Fruit fly (Drosophila melanogaster) whole organism, embryonic: Measurements from ENCODE around the gene CG13982.

Source experiments
- B-H1 ChIP-seq: fragments of 200-800 bp; sonication (Bioruptor generic); IDR thresholded peaks from 3 replicates; pipeline ENCODE4 v1.3.6; 2022; ENCODE audit warnings: missing biosample characterization, missing genetic modification characterization
- Bgb ChIP-seq: fragments of 200-800 bp; sonication (Bioruptor generic); IDR thresholded peaks from 2 replicates; pipeline ENCODE4 v1.3.6; 2022; ENCODE audit warnings: missing biosample characterization, missing genetic modification characterization; ENCODE audit not compliant: partially characterized antibody
- CG12219 ChIP-seq: fragments of 200-800 bp; sonication (Bioruptor generic); optimal IDR thresholded peaks from 3 replicates; lab custom pipeline; 2018; ENCODE audit warnings: missing biosample characterization, mild to moderate bottlenecking, missing genetic modification characterization
- CG1233 ChIP-seq: fragments of 200-800 bp; sonication (Bioruptor generic); optimal IDR thresholded peaks from 4 replicates; lab custom pipeline; 2018; ENCODE audit warnings: missing biosample characterization, mild to moderate bottlenecking, missing genetic modification characterization
- CG12391 ChIP-seq: fragments of 200-800 bp; sonication (Bioruptor generic); optimal IDR thresholded peaks from 3 replicates; lab custom pipeline; 2018; ENCODE audit warnings: missing biosample characterization, mild to moderate bottlenecking, missing genetic modification characterization, moderate library complexity
- CG13287 ChIP-seq: fragments of 200-800 bp; sonication (Bioruptor generic); IDR thresholded peaks from 2 replicates; pipeline ENCODE4 v1.3.6; 2022; ENCODE audit warnings: missing biosample characterization, missing genetic modification characterization; ENCODE audit not compliant: partially characterized antibody
- CG14441 ChIP-seq: fragments of 200-800 bp; sonication (Bioruptor generic); IDR thresholded peaks from 2 replicates; pipeline ENCODE4 v1.3.6; 2022; ENCODE audit warnings: missing biosample characterization, missing genetic modification characterization
- CG17385 ChIP-seq: fragments of 200-800 bp; sonication (Bioruptor generic); optimal IDR thresholded peaks from 3 replicates; lab custom pipeline; 2018; ENCODE audit warnings: missing biosample characterization, mild to moderate bottlenecking, missing genetic modification characterization
- CG17912 ChIP-seq: fragments of 200-800 bp; sonication (Bioruptor generic); optimal IDR thresholded peaks from 2 replicates; lab custom pipeline; 2018; ENCODE audit warnings: missing biosample characterization, mild to moderate bottlenecking, missing genetic modification characterization
- CG2116 ChIP-seq: fragments of 200-800 bp; sonication (Bioruptor generic); optimal IDR thresholded peaks from 3 replicates; lab custom pipeline; 2018; ENCODE audit warnings: missing biosample characterization, mild to moderate bottlenecking, missing genetic modification characterization
- CG2202 ChIP-seq: fragments of 200-800 bp; sonication (Bioruptor generic); optimal IDR thresholded peaks from 2 replicates; lab custom pipeline; 2018; ENCODE audit warnings: missing biosample characterization, mild to moderate bottlenecking, missing genetic modification characterization
- CG34224 ChIP-seq: fragments of 200-800 bp; sonication (Bioruptor generic); IDR thresholded peaks from 3 replicates; pipeline ENCODE4 v1.3.6; 2022; ENCODE audit warnings: missing biosample characterization, missing genetic modification characterization; ENCODE audit not compliant: partially characterized antibody
- CG34376 ChIP-seq: fragments of 200-800 bp; sonication (Bioruptor generic); optimal IDR thresholded peaks from 2 replicates; lab custom pipeline; 2018; ENCODE audit warnings: missing biosample characterization, mild to moderate bottlenecking, missing genetic modification characterization
- CG4424 ChIP-seq: fragments of 200-800 bp; sonication (Bioruptor generic); optimal IDR thresholded peaks from 3 replicates; lab custom pipeline; 2016; ENCODE audit warnings: missing biosample characterization, missing genetic modification characterization
- CG5245 ChIP-seq: fragments of 200-800 bp; sonication (Bioruptor generic); optimal IDR thresholded peaks from 3 replicates; lab custom pipeline; 2016; ENCODE audit warnings: missing biosample characterization, missing genetic modification characterization
- CG9817 ChIP-seq: fragments of 200-800 bp; sonication (Bioruptor generic); optimal IDR thresholded peaks from 2 replicates; lab custom pipeline; 2018; ENCODE audit warnings: missing biosample characterization, mild to moderate bottlenecking, missing genetic modification characterization, moderate library complexity
- Camta ChIP-seq: fragments of 200-800 bp; sonication (Bioruptor generic); optimal IDR thresholded peaks from 2 replicates; lab custom pipeline; 2016; ENCODE audit warnings: missing biosample characterization, missing genetic modification characterization
- Dp ChIP-seq: fragments of 200-800 bp; sonication (Bioruptor generic); optimal IDR thresholded peaks from 2 replicates; lab custom pipeline; 2018; ENCODE audit warnings: missing biosample characterization, mild to moderate bottlenecking, missing genetic modification characterization, moderate library complexity
- Dref ChIP-seq: fragments of 200-800 bp; sonication (Bioruptor generic); IDR thresholded peaks from 2 replicates; pipeline ENCODE4 v1.3.6; 2022; ENCODE audit warnings: missing biosample characterization, missing genetic modification characterization
- E2f2 ChIP-seq: fragments of 200-800 bp; sonication (Bioruptor generic); IDR thresholded peaks from 2 replicates; pipeline ENCODE4 v1.3.6; 2022; ENCODE audit warnings: missing biosample characterization, missing genetic modification characterization
- GATAe ChIP-seq: fragments of 200-800 bp; sonication (Bioruptor generic); conservative IDR thresholded peaks from 2 replicates; pipeline ENCODE4 v1.3.6; 2022; ENCODE audit warnings: missing biosample characterization, missing genetic modification characterization
- HLH4C ChIP-seq: fragments of 200-800 bp; sonication (Bioruptor generic); IDR thresholded peaks from 3 replicates; pipeline ENCODE4 v1.3.6; 2022; ENCODE audit warnings: missing biosample characterization, missing genetic modification characterization; ENCODE audit not compliant: partially characterized antibody
- Hey ChIP-seq: fragments of 200-800 bp; sonication (Bioruptor generic); optimal IDR thresholded peaks from 3 replicates; lab custom pipeline; 2018; ENCODE audit warnings: missing biosample characterization, mild to moderate bottlenecking, missing genetic modification characterization
- MBD-R2 ChIP-seq: fragments of 200-800 bp; sonication (Bioruptor generic); IDR thresholded peaks from 2 replicates; pipeline ENCODE4 v1.3.6; 2022; ENCODE audit warnings: missing biosample characterization, missing genetic modification characterization
- Med ChIP-seq: fragments of 200-800 bp; sonication (Bioruptor generic); peaks from one replicate; lab custom pipeline; 2016; ENCODE audit warnings: missing biosample characterization, missing genetic modification characterization, mild to moderate bottlenecking, inconsistent platforms, moderate library complexity
- Meics ChIP-seq: fragments of 200-800 bp; sonication (Bioruptor generic); optimal IDR thresholded peaks from 2 replicates; lab custom pipeline; 2017; ENCODE audit warnings: missing biosample characterization, mild to moderate bottlenecking, missing genetic modification characterization
- Neu2 ChIP-seq: fragments of 200-800 bp; sonication (Bioruptor generic); optimal IDR thresholded peaks from 3 replicates; lab custom pipeline; 2016; ENCODE audit warnings: missing biosample characterization, missing genetic modification characterization, borderline replicate concordance
- Nf-YA ChIP-seq: fragments of 200-800 bp; sonication (Bioruptor generic); IDR thresholded peaks from 2 replicates; pipeline ENCODE4 v1.3.6; 2022; ENCODE audit warnings: missing biosample characterization, missing genetic modification characterization
- Sin3A ChIP-seq: fragments of >200 bp; optimal IDR thresholded peaks from 2 replicates; lab custom pipeline; 2018
- Six4 ChIP-seq: fragments of 200-800 bp; sonication (Bioruptor generic); optimal IDR thresholded peaks from 2 replicates; lab custom pipeline; 2016; ENCODE audit warnings: missing biosample characterization, missing genetic modification characterization
- ara ChIP-seq: fragments of 200-800 bp; sonication (Bioruptor generic); IDR thresholded peaks from 2 replicates; pipeline ENCODE4 v1.3.6; 2022; ENCODE audit warnings: missing biosample characterization, missing genetic modification characterization
- crol ChIP-seq: fragments of 200-800 bp; sonication (Bioruptor generic); IDR thresholded peaks from 2 replicates; pipeline ENCODE4 v1.3.6; 2022; ENCODE audit warnings: missing biosample characterization, missing genetic modification characterization
- disco-r ChIP-seq: fragments of 200-800 bp; sonication (Bioruptor generic); optimal IDR thresholded peaks from 2 replicates; lab custom pipeline; 2016; ENCODE audit warnings: missing biosample characterization, missing genetic modification characterization
- exex ChIP-seq: fragments of 200-800 bp; sonication (Bioruptor generic); optimal IDR thresholded peaks from 4 replicates; lab custom pipeline; 2018; ENCODE audit warnings: missing biosample characterization, mild to moderate bottlenecking, missing genetic modification characterization, moderate library complexity
- gcm ChIP-seq: fragments of 200-800 bp; sonication (Bioruptor generic); optimal IDR thresholded peaks from 2 replicates; lab custom pipeline; 2019; ENCODE audit warnings: missing biosample characterization, mild to moderate bottlenecking, missing genetic modification characterization, moderate library complexity
- gfzf ChIP-seq: fragments of 200-800 bp; sonication (Bioruptor generic); optimal IDR thresholded peaks from 2 replicates; lab custom pipeline; 2016; ENCODE audit warnings: missing biosample characterization, mild to moderate bottlenecking, missing genetic modification characterization, moderate library complexity
- hbn ChIP-seq: fragments of 200-800 bp; sonication (Bioruptor generic); IDR thresholded peaks from 2 replicates; pipeline ENCODE4 v1.3.6; 2022; ENCODE audit warnings: missing biosample characterization, missing genetic modification characterization; ENCODE audit not compliant: partially characterized antibody
- kah ChIP-seq: fragments of 200-800 bp; sonication (Bioruptor generic); optimal IDR thresholded peaks from 2 replicates; lab custom pipeline; 2018; ENCODE audit warnings: missing biosample characterization, mild to moderate bottlenecking, missing genetic modification characterization
- mirr ChIP-seq: fragments of 200-800 bp; sonication (Bioruptor generic); optimal IDR thresholded peaks from 3 replicates; lab custom pipeline; 2018; ENCODE audit warnings: missing biosample characterization, mild to moderate bottlenecking, missing genetic modification characterization
- pzg ChIP-seq: fragments of 200-800 bp; sonication (Bioruptor generic); optimal IDR thresholded peaks from 3 replicates; lab custom pipeline; 2018; ENCODE audit warnings: missing biosample characterization, mild to moderate bottlenecking, missing genetic modification characterization, moderate library complexity
- sc ChIP-seq, 3 experiments: fragments of >200 bp in 2 of 3; fragments of 200-800 bp in 1 of 3; sonication (Bioruptor generic) in 1 of 3; optimal IDR thresholded peaks; 2 replicates in 2 of 3; 3 replicates in 1 of 3; lab custom pipeline; 2017; ENCODE audit warnings: mild to moderate bottlenecking in 1 of 3, missing biosample characterization in 1 of 3, missing genetic modification characterization in 1 of 3, missing genetic modification reagents in 1 of 3
- sd ChIP-seq: fragments of 200-800 bp; sonication (Bioruptor generic); optimal IDR thresholded peaks from 3 replicates; lab custom pipeline; 2018; ENCODE audit warnings: missing biosample characterization, mild to moderate bottlenecking, missing genetic modification characterization, moderate library complexity
- stwl ChIP-seq: fragments of 200-800 bp; sonication (Bioruptor generic); optimal IDR thresholded peaks from 3 replicates; lab custom pipeline; 2018; ENCODE audit warnings: missing biosample characterization, mild to moderate bottlenecking, missing genetic modification characterization, moderate library complexity
- tna ChIP-seq: fragments of 200-800 bp; sonication (Bioruptor generic); IDR thresholded peaks from 2 replicates; pipeline ENCODE4 v1.3.6; 2022; ENCODE audit warnings: missing biosample characterization, missing genetic modification characterization; ENCODE audit not compliant: partially characterized antibody
- trem ChIP-seq: fragments of 200-800 bp; optimal IDR thresholded peaks from 3 replicates; lab custom pipeline; 2019; ENCODE audit warnings: missing biosample characterization, mild to moderate bottlenecking, missing genetic modification characterization, moderate library complexity

Gene CG13982

DNA sequence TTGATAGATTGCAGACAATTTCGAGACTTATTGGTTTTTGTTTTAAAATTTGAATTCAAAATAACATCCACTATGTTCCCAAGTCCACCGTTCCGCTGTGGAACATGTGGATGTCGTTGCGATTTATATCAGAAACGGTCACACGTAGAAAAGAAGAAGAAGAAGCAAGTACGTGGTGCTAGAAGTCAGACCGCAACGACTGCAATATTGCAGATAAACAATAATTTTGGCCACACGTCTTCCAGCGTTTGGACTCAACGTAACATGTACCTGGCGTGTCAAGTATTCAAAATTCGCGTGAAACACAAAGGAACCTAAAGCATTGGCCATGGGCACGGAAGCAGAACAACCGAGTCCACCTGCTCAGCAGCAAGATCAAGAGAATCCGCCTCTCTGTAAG is 12.1 kb downstream of the CG13982 start, which contains the start of gene Fic (continued):
- TF ChIP-seq CG17385 = peak; percentile 97
- peak; percentile 55 for TF ChIP-seq gfzf
- peak; percentile 22; the same call in 2 of the 3 replicates for TF ChIP-seq CG34224 (GFP tag; lab: Robert Waterston, UW)
- TF ChIP-seq hbn (GFP tag; lab: Robert Waterston, UW) = no peak
- TF ChIP-seq stwl (tag; lab: Kevin White, UChicago) = peak; percentile 87
- peak; percentile 16 for TF ChIP-seq trem (tag; lab: Kevin White, UChicago)
- TF ChIP-seq MBD-R2 (GFP tag; lab: Robert Waterston, UW) = peak; percentile 76
- TF ChIP-seq E2f2 (GFP tag; lab: Robert Waterston, UW) = peak; percentile 60
- TF ChIP-seq Dp (GFP tag; lab: Kevin White, UChicago) = peak; percentile 57
- no peak for TF ChIP-seq CG9817 (tag; lab: Kevin White, UChicago)
- TF ChIP-seq, all 482 proteins: peak for 33

DNA sequence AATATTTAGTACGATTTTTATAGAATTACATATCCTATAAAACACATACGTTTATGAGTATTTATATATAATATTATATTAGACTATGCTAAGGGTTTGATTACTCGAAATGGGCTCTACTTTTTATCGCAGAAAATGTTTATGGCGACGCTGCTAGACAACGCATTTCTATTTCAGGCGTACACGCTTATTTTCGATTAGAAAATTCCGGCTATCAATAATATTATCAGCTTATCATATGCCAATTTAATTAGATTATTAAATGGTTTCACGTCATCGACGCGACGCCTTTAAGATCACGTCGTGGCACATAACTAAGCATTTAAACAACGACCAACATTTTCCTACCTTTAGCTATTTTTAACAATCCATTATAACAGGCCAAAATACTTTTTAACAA is 14.2 kb downstream of the CG13982 start:
- no peak for TF ChIP-seq CG4424 (GFP tag; lab: Kevin White, UChicago)
- TF ChIP-seq E2f2 (GFP tag; lab: Robert Waterston, UW) = no peak
- no peak for TF ChIP-seq CG5245
- peak; percentile 40 for TF ChIP-seq CG34376
- no peak for TF ChIP-seq sc (optimal IDR thresholded peaks at IDR 0.05; lab: Kevin White, UChicago)
- TF ChIP-seq sc (GFP tag; optimal IDR thresholded peaks at IDR 0.05; lab: Kevin White, UChicago) = no peak
- TF ChIP-seq mirr (GFP tag; lab: Kevin White, UChicago) = peak; percentile 40
- TF ChIP-seq sd (tag; lab: Kevin White, UChicago) = peak; percentile 37
- TF ChIP-seq CG1233 = no peak
- no peak for TF ChIP-seq Sin3A
- TF ChIP-seq exex (tag; lab: Kevin White, UChicago) = peak; percentile 95

dm6 chr2L:6447581-6448333 is 35.6 kb downstream of the CG13982 start:
- TF ChIP-seq CG2116 (GFP tag; lab: Kevin White, UChicago) (peak; percentile 88), Hey (tag; lab: Kevin White, UChicago) (peak; percentile 84), HLH4C (0 out of 3 replicates have a peak, but pooled peaks have one; percentile 26), CG2202 (no peak), B-H1 (GFP tag; lab: Robert Waterston, UW) (no peak), Meics (GFP tag; lab: Kevin White, UChicago) (peak; percentile 3), CG14441 (GFP tag; lab: Robert Waterston, UW) (no peak), CG12391 (no peak), pzg (GFP tag; lab: Kevin White, UChicago) (peak; percentile 5), Bgb (GFP tag; lab: Robert Waterston, UW) (peak; percentile 10; the same call in 1 of the 2 replicates), ara (GFP tag; lab: Robert Waterston, UW) (0 out of 2 replicates have a peak, but pooled peaks have one; percentile 18), disco-r (GFP tag; lab: Kevin White, UChicago) (no peak), kah (peak; percentile 2), CG13287 (GFP tag; lab: Robert Waterston, UW) (peak; percentile 14; the same call in 1 of the 2 replicates), tna (GFP tag; lab: Robert Waterston, UW) (no peak), Six4 (GFP tag; lab: Kevin White, UChicago) (no peak), sd (tag; lab: Kevin White, UChicago) (peak; percentile 68), gcm (GFP tag; lab: Kevin White, UChicago) (peak; percentile 20), MBD-R2 (GFP tag; lab: Robert Waterston, UW) (peak; percentile 34), GATAe (GFP tag; lab: Robert Waterston, UW) (peak; percentile 69), Nf-YA (GFP tag; lab: Robert Waterston, UW) (no peak), CG12219 (no peak), CG17912 (GFP tag; lab: Kevin White, UChicago) (peak; percentile 13), Dref (GFP tag; lab: Robert Waterston, UW) (peak; percentile 41; the same call in 1 of the 2 replicates), Camta (GFP tag; lab: Kevin White, UChicago) (no peak), crol (GFP tag; lab: Robert Waterston, UW) (peak; percentile 84), Neu2 (GFP tag; lab: Kevin White, UChicago) (peak; percentile 50), Med (GFP tag; lab: Kevin White, UChicago) (peak; percentile 82)
